Worm (Caenorhabditis elegans): ENCODE measurements around the gene T07G12.2.

- TF ChIP-seq bed-2 (GFP tag; IDR thresholded peaks at IDR 0.05) (no peak), attf-3 (GFP tag; conservative IDR thresholded peaks at IDR 0.05) (no peak), F49E8.2 (tag; optimal IDR thresholded peaks at IDR 0.05; ENCODE audit: insufficient read depth) (no peak), unc-62 (GFP tag; optimal IDR thresholded peaks at IDR 0.05) (no peak), efl-1 (GFP tag; optimal IDR thresholded peaks at IDR 0.05) (no peak)
These were observed 44.0 kb downstream of the T07G12.2 start for ce11 chrIV:10574471-10574870.
